5 fruit fly cellular contexts compared by ENCODE assay signal in the genomic region with DNA sequence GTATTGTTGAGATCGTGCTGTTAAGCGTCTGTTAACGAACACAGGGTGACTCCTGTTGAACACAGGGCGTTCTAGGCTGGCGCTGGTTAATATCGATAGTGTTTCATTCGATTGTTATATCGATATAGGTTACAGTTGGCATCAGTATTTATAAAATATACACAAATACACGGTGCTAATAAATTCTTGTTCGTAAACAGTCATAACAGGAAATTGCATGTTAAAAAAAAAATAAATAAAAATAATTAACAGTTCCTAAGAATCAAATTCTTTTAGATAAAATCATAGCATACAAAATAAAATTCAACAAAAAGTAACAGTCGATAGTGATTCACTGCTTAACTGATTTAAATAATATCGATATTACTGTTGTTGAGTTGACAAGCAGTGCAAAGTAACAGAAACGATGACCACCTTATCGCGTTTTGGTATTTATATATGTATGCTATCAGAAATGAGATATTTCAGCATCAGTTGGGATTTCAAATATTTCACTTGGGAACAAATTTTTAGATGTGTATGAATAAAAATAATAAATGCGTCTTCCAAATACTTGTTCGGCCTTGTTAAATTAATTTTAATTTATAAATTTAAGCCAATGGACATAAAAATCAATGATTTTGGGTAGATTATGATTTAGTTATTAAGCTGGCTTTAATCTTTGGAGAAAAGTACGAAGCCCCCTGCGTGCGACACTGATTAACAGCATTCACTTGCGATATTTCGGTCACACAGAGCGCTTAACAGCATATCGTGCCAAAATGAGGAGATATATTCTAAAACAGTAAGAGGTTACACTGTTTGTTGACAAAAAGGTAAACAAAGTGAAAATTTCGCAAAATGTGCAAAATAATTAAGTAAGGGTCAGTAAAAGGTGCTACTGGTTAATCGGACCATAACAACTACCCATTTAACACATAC.
A peak's percentile ranks its signal among the peaks of the same experiment; 100 is the strongest.
TF ChIP-seq lines count a peak whose summit lies in the region.

A gene (minus strand): TSS at position 59 of the 921 bp plus-strand sequence.
A gene (plus strand): TSS at position 807 of the 921 bp plus-strand sequence.

- TF ChIP-seq CTCF in whole organism, embryonic (GFP tag; optimal IDR thresholded peaks at IDR 0.05; lab: Kevin White, UChicago), result no peak

TF ChIP-seq in whole organism, adult, 20 proteins besides CTCF, POLR2A, EP300 and RAD21 (continues in another document):
- TF ChIP-seq cic (GFP tag; optimal IDR thresholded peaks at IDR 0.05; lab: Kevin White, UChicago) (no peak), Clk (GFP tag; optimal IDR thresholded peaks at IDR 0.05; lab: Kevin White, UChicago) (no peak), CG7101 (tag; optimal IDR thresholded peaks at IDR 0.05; lab: Kevin White, UChicago) (no peak), CG7045 (GFP tag; optimal IDR thresholded peaks at IDR 0.05; lab: Kevin White, UChicago) (no peak), CG11617 (GFP tag; optimal IDR thresholded peaks at IDR 0.05; lab: Kevin White, UChicago) (no peak), Crg-1 (GFP tag; optimal IDR thresholded peaks at IDR 0.05; lab: Kevin White, UChicago) (peak; percentile 44), Hr96 (GFP tag; optimal IDR thresholded peaks at IDR 0.05; lab: Kevin White, UChicago) (no peak), CG1620 (GFP tag; optimal IDR thresholded peaks at IDR 0.05; lab: Kevin White, UChicago) (peak; percentile 51), ovo (GFP tag; optimal IDR thresholded peaks at IDR 0.05; lab: Kevin White, UChicago) (no peak), kay (GFP tag; lab: Kevin White, UChicago; ENCODE audit: borderline replicate concordance) (peak; percentile 11), CG12768 (GFP tag; optimal IDR thresholded peaks at IDR 0.05; lab: Kevin White, UChicago) (no peak), cnc (optimal IDR thresholded peaks at IDR 0.05; lab: Kevin White, UChicago) (no peak), Mnt (GFP tag; optimal IDR thresholded peaks at IDR 0.05; lab: Kevin White, UChicago) (no peak), toe (GFP tag; optimal IDR thresholded peaks at IDR 0.05; lab: Kevin White, UChicago) (no peak), bab1 (GFP tag; optimal IDR thresholded peaks at IDR 0.05; lab: Kevin White, UChicago) (peak; percentile 77), CG33017 (tag; optimal IDR thresholded peaks at IDR 0.05; lab: Kevin White, UChicago) (no peak)

TF ChIP-seq in whole organism, embryonic, 481 proteins besides CTCF, POLR2A, EP300 and RAD21 (continues in another document):
- TF ChIP-seq Sox100B (GFP tag; optimal IDR thresholded peaks at IDR 0.05; lab: Kevin White, UChicago) (no peak), Med (GFP tag; lab: Kevin White, UChicago) (peak; percentile 88), CG34224 (GFP tag; IDR thresholded peaks at IDR 0.05; lab: Robert Waterston, UW; ENCODE audit: partially characterized antibody) (peak; percentile 78), peb (GFP tag; IDR thresholded peaks at IDR 0.05; lab: Robert Waterston, UW) (no peak), hth (optimal IDR thresholded peaks at IDR 0.05; lab: Kevin White, UChicago) (no peak), MBD-R2 (GFP tag; IDR thresholded peaks at IDR 0.05; lab: Robert Waterston, UW) (0 out of 2 replicates have a peak, but pooled peaks have one; percentile 5), inv (GFP tag; IDR thresholded peaks at IDR 0.05; lab: Robert Waterston, UW; ENCODE audit: partially characterized antibody) (peak; percentile 83), CG33557 (GFP tag; optimal IDR thresholded peaks at IDR 0.05; lab: Kevin White, UChicago) (no peak), lov (optimal IDR thresholded peaks at IDR 0.05; lab: Kevin White, UChicago) (no peak), lov (GFP tag; IDR thresholded peaks at IDR 0.05; lab: Robert Waterston, UW) (0 out of 3 replicates have a peak, but pooled peaks have one; percentile 49), PHDP (tag; optimal IDR thresholded peaks at IDR 0.05; lab: Kevin White, UChicago) (no peak), dimm (GFP tag; IDR thresholded peaks at IDR 0.05; lab: Robert Waterston, UW) (no peak), esg (GFP tag; conservative IDR thresholded peaks at IDR 0.05; lab: Robert Waterston, UW) (no peak), NK7.1 (GFP tag; optimal IDR thresholded peaks at IDR 0.05; lab: Kevin White, UChicago) (no peak), D19B (GFP tag; optimal IDR thresholded peaks at IDR 0.05; lab: Kevin White, UChicago) (no peak), caup (GFP tag; optimal IDR thresholded peaks at IDR 0.05; lab: Kevin White, UChicago; ENCODE audit: severe bottlenecking) (peak; percentile 25)

TF ChIP-seq in whole organism, prepupa, 60 proteins besides CTCF, POLR2A, EP300 and RAD21:
- TF ChIP-seq Eip78C (GFP tag; lab: Kevin White, UChicago) (peak; percentile 50), Ets21C (GFP tag; optimal IDR thresholded peaks at IDR 0.05; lab: Kevin White, UChicago) (no peak), CG11762 (GFP tag; optimal IDR thresholded peaks at IDR 0.05; lab: Kevin White, UChicago; ENCODE audit: insufficient read depth) (peak; percentile 14), Gug (GFP tag; IDR thresholded peaks at IDR 0.05; lab: Robert Waterston, UW) (no peak), salr (GFP tag; optimal IDR thresholded peaks at IDR 0.05; lab: Kevin White, UChicago) (peak in 1 of 2 experiments; percentile 40), topi (GFP tag; optimal IDR thresholded peaks at IDR 0.05; lab: Kevin White, UChicago) (peak; percentile 18), Lpt (GFP tag; optimal IDR thresholded peaks at IDR 0.05; lab: Kevin White, UChicago) (no peak), fd85E (GFP tag; optimal IDR thresholded peaks at IDR 0.05; lab: Kevin White, UChicago) (peak; percentile 20), CG6163 (GFP tag; IDR thresholded peaks at IDR 0.05; lab: Robert Waterston, UW) (peak; percentile 48; the same call in 2 of the 3 replicates)

TF ChIP-seq in whole organism, pupa, 21 proteins besides CTCF, POLR2A, EP300 and RAD21:
- no peak; the same call in 1 of the 2 replicates for TF ChIP-seq Ets98B (GFP tag; IDR thresholded peaks at IDR 0.05; lab: Robert Waterston, UW)
- TF ChIP-seq CG9948 (tag; optimal IDR thresholded peaks at IDR 0.05; lab: Kevin White, UChicago), result no peak
- TF ChIP-seq CG34367 (tag; optimal IDR thresholded peaks at IDR 0.05; lab: Kevin White, UChicago), result peak; percentile 27
- no peak for TF ChIP-seq gl (tag; optimal IDR thresholded peaks at IDR 0.05; lab: Kevin White, UChicago)
- TF ChIP-seq CG4496 (GFP tag; IDR thresholded peaks at IDR 0.05; lab: Robert Waterston, UW), result 0 out of 3 replicates have a peak, but pooled peaks have one; percentile 37
- TF ChIP-seq CG14655 (GFP tag; optimal IDR thresholded peaks at IDR 0.05; lab: Kevin White, UChicago), result no peak
- no peak for TF ChIP-seq CG12605 (GFP tag; IDR thresholded peaks at IDR 0.05; lab: Robert Waterston, UW)

TF ChIP-seq in whole organism, wandering third instar larva, 38 proteins besides CTCF, POLR2A, EP300 and RAD21:
- no peak for TF ChIP-seq Myc (optimal IDR thresholded peaks at IDR 0.05; lab: Kevin White, UChicago)
- no peak for TF ChIP-seq Abd-B (GFP tag; optimal IDR thresholded peaks at IDR 0.05; lab: Kevin White, UChicago)
- no peak for TF ChIP-seq jim (GFP tag; optimal IDR thresholded peaks at IDR 0.05; lab: Kevin White, UChicago)
- TF ChIP-seq dsf (GFP tag; optimal IDR thresholded peaks at IDR 0.05; lab: Kevin White, UChicago; ENCODE audit: borderline replicate concordance), result no peak
- peak; percentile 11 for TF ChIP-seq Hr83 (GFP tag; optimal IDR thresholded peaks at IDR 0.05; lab: Kevin White, UChicago; ENCODE audit: poor library complexity, severe bottlenecking)
- peak; percentile 36 for TF ChIP-seq HLH106 (tag; optimal IDR thresholded peaks at IDR 0.05; lab: Kevin White, UChicago)
- TF ChIP-seq h (GFP tag; optimal IDR thresholded peaks at IDR 0.05; lab: Kevin White, UChicago), result peak; percentile 12
- peak; percentile 18 for TF ChIP-seq CG9705 (GFP tag; optimal IDR thresholded peaks at IDR 0.05; lab: Kevin White, UChicago)
TF ChIP-seq in whole organism, wandering third instar larva: peak in this region for 4.
